Fruit fly (Drosophila melanogaster) whole organism, embryonic: ENCODE data around the gene CG10996.

Experiments used
- Awh ChIP-seq: fragments of 200-800 bp; sonication (Bioruptor generic); IDR thresholded peaks from 2 replicates; pipeline ENCODE4, ENCODE4 v1.3.6; 2022; ENCODE audit warnings: missing biosample characterization, missing genetic modification characterization
- Bteb2 ChIP-seq: fragments of 200-800 bp; sonication (Bioruptor generic); optimal IDR thresholded peaks from 2 replicates; lab custom pipeline; 2016; ENCODE audit warnings: missing biosample characterization, missing genetic modification characterization
- CG10274 ChIP-seq: fragments of 200-800 bp; sonication (Bioruptor generic); optimal IDR thresholded peaks from 3 replicates; lab custom pipeline; 2017; ENCODE audit warnings: missing biosample characterization, mild to moderate bottlenecking, missing genetic modification characterization
- CG10654 ChIP-seq: fragments of 200-800 bp; sonication (Bioruptor generic); optimal IDR thresholded peaks from 2 replicates; lab custom pipeline; 2016; ENCODE audit warnings: missing biosample characterization, missing genetic modification characterization
- CG12391 ChIP-seq: fragments of 200-800 bp; sonication (Bioruptor generic); optimal IDR thresholded peaks from 3 replicates; lab custom pipeline; 2018; ENCODE audit warnings: missing biosample characterization, mild to moderate bottlenecking, missing genetic modification characterization, moderate library complexity
- CG14050 ChIP-seq: fragments of 200-800 bp; sonication (Bioruptor generic); IDR thresholded peaks from 3 replicates; pipeline ENCODE4 v1.3.6; 2022; ENCODE audit warnings: missing biosample characterization, missing genetic modification characterization
- CG14667 ChIP-seq: fragments of 200-800 bp; sonication (Bioruptor generic); IDR thresholded peaks from 2 replicates; pipeline ENCODE4 v1.3.6; 2022; ENCODE audit warnings: missing biosample characterization, missing genetic modification characterization
- CG1529 ChIP-seq: fragments of 200-800 bp; sonication (Bioruptor generic); optimal IDR thresholded peaks from 3 replicates; lab custom pipeline; 2018; ENCODE audit warnings: missing biosample characterization, missing genetic modification characterization
- CG16813 ChIP-seq: fragments of 200-800 bp; sonication (Bioruptor generic); IDR thresholded peaks from 3 replicates; pipeline ENCODE4 v1.3.6; 2022; ENCODE audit warnings: missing biosample characterization, missing genetic modification characterization; ENCODE audit not compliant: partially characterized antibody
- CG17612 ChIP-seq: fragments of 200-800 bp; sonication (Bioruptor generic); IDR thresholded peaks from 2 replicates; pipeline ENCODE4 v1.3.6; 2022; ENCODE audit warnings: missing biosample characterization, missing genetic modification characterization
- CG2120 ChIP-seq: fragments of 200-800 bp; sonication (Bioruptor generic); optimal IDR thresholded peaks from 3 replicates; lab custom pipeline; 2016; ENCODE audit warnings: missing biosample characterization, missing genetic modification characterization
- CG2875 ChIP-seq: fragments of 200-800 bp; sonication (Bioruptor generic); optimal IDR thresholded peaks from 2 replicates; lab custom pipeline; 2017; ENCODE audit warnings: missing biosample characterization, mild to moderate bottlenecking, missing genetic modification characterization, missing genetic modification reagents
- CG3407 ChIP-seq: fragments of 200-800 bp; sonication (Bioruptor generic); optimal IDR thresholded peaks from 2 replicates; lab custom pipeline; 2018; ENCODE audit warnings: missing biosample characterization, mild to moderate bottlenecking, missing genetic modification characterization
- CG3995 ChIP-seq: fragments of 200-800 bp; sonication (Bioruptor generic); optimal IDR thresholded peaks from 3 replicates; lab custom pipeline; 2016; ENCODE audit warnings: missing biosample characterization, missing genetic modification characterization
- CG42726 ChIP-seq: fragments of 200-800 bp; sonication (Bioruptor generic); IDR thresholded peaks from 2 replicates; pipeline ENCODE4 v1.3.6; 2022; ENCODE audit warnings: missing biosample characterization, missing genetic modification characterization; ENCODE audit not compliant: partially characterized antibody
- CG7786 ChIP-seq: fragments of 200-800 bp; sonication (Bioruptor generic); optimal IDR thresholded peaks from 2 replicates; lab custom pipeline; 2016; ENCODE audit warnings: missing biosample characterization, missing genetic modification characterization
- CG8290 ChIP-seq, 3 experiments: fragments of 200-800 bp; sonication (Bioruptor generic); optimal IDR thresholded peaks; 2 replicates each; lab custom pipeline; 2016 to 2019; ENCODE audit warnings: missing biosample characterization in 3 of 3, missing genetic modification characterization in 3 of 3, mild to moderate bottlenecking in 2 of 3, moderate library complexity in 1 of 3
- CG8388 ChIP-seq: fragments of 200-800 bp; sonication (Bioruptor generic); optimal IDR thresholded peaks from 2 replicates; lab custom pipeline; 2019; ENCODE audit warnings: missing biosample characterization, mild to moderate bottlenecking, missing genetic modification characterization, moderate library complexity
- CG9876 ChIP-seq: fragments of 200-800 bp; sonication (Bioruptor generic); optimal IDR thresholded peaks from 2 replicates; lab custom pipeline; 2016; ENCODE audit warnings: missing biosample characterization, missing genetic modification characterization
- Deaf1 ChIP-seq: fragments of 200-800 bp; optimal IDR thresholded peaks from 3 replicates; lab custom pipeline; 2019; ENCODE audit warnings: missing biosample characterization, mild to moderate bottlenecking, missing genetic modification characterization, moderate library complexity
- Fer1 ChIP-seq: fragments of 200-800 bp; sonication (Bioruptor generic); optimal IDR thresholded peaks from 2 replicates; lab custom pipeline; 2017; ENCODE audit warnings: missing biosample characterization, mild to moderate bottlenecking, missing genetic modification characterization
- Gug ChIP-seq: fragments of 200-800 bp; sonication (Bioruptor generic); IDR thresholded peaks from 4 replicates; pipeline ENCODE4 v1.3.6; 2022; ENCODE audit warnings: missing biosample characterization, missing genetic modification characterization
- HHEX ChIP-seq: fragments of 200-800 bp; sonication (Bioruptor generic); optimal IDR thresholded peaks from 3 replicates; lab custom pipeline; 2017; ENCODE audit warnings: missing biosample characterization, mild to moderate bottlenecking, missing genetic modification characterization, missing genetic modification reagents
- Hr51 ChIP-seq, 2 experiments: fragments of 200-800 bp; sonication (Bioruptor generic); optimal IDR thresholded peaks; 2 replicates in 1 of 2; 3 replicates in 1 of 2; lab custom pipeline; 2016 to 2018; ENCODE audit warnings: missing biosample characterization in 2 of 2, missing genetic modification characterization in 2 of 2, mild to moderate bottlenecking in 1 of 2, moderate library complexity in 1 of 2
- NFAT ChIP-seq: fragments of 200-800 bp; sonication (Bioruptor generic); IDR thresholded peaks from 2 replicates; pipeline ENCODE4 v1.3.6; 2022; ENCODE audit warnings: missing biosample characterization, missing genetic modification characterization
- Neu2 ChIP-seq: fragments of 200-800 bp; sonication (Bioruptor generic); optimal IDR thresholded peaks from 3 replicates; lab custom pipeline; 2016; ENCODE audit warnings: missing biosample characterization, missing genetic modification characterization, borderline replicate concordance
- PHDP ChIP-seq: fragments of 200-800 bp; sonication (Bioruptor generic); optimal IDR thresholded peaks from 3 replicates; lab custom pipeline; 2018; ENCODE audit warnings: missing biosample characterization, mild to moderate bottlenecking, missing genetic modification characterization, moderate library complexity
- Scr ChIP-seq: fragments of 200-800 bp; sonication (Bioruptor generic); IDR thresholded peaks from 2 replicates; pipeline ENCODE4 v1.3.6; 2022; ENCODE audit warnings: missing biosample characterization, missing genetic modification characterization; ENCODE audit not compliant: partially characterized antibody
- Taf1 ChIP-seq: fragments of 200-800 bp; sonication (Bioruptor generic); IDR thresholded peaks from 2 replicates; pipeline ENCODE4 v1.3.6; 2022; ENCODE audit warnings: missing biosample characterization, missing genetic modification characterization
- Tbp ChIP-seq: fragments of >200 bp; optimal IDR thresholded peaks from 2 replicates; lab custom pipeline; 2018; ENCODE audit warnings: missing biosample characterization, missing genetic modification characterization
- Xrp1 ChIP-seq: fragments of 200-800 bp; sonication (Bioruptor generic); IDR thresholded peaks from 2 replicates; pipeline ENCODE4 v1.3.6; 2022; ENCODE audit warnings: missing biosample characterization, missing genetic modification characterization
- amos ChIP-seq: fragments of 200-800 bp; sonication (Bioruptor generic); IDR thresholded peaks from 2 replicates; pipeline ENCODE4 v1.3.6; 2022; ENCODE audit warnings: missing biosample characterization, missing genetic modification characterization; ENCODE audit not compliant: partially characterized antibody
- bab2 ChIP-seq: fragments of 200-800 bp; sonication (Bioruptor generic); optimal IDR thresholded peaks from 2 replicates; lab custom pipeline; 2016; ENCODE audit warnings: missing biosample characterization, missing genetic modification characterization
- bcd ChIP-seq: fragments of 200-800 bp; sonication (Bioruptor generic); optimal IDR thresholded peaks from 2 replicates; lab custom pipeline; 2017; ENCODE audit warnings: missing biosample characterization, mild to moderate bottlenecking, missing genetic modification characterization
- cg ChIP-seq: fragments of 200-800 bp; sonication (Bioruptor generic); optimal IDR thresholded peaks from 3 replicates; lab custom pipeline; 2019; ENCODE audit warnings: missing biosample characterization, mild to moderate bottlenecking, missing genetic modification characterization, moderate library complexity
- corto ChIP-seq: fragments of 200-800 bp; sonication (Bioruptor generic); optimal IDR thresholded peaks from 2 replicates; lab custom pipeline; 2016; ENCODE audit warnings: missing biosample characterization, mild to moderate bottlenecking, missing genetic modification characterization, moderate library complexity
- eve ChIP-seq, 2 experiments: fragments of >200 bp; optimal IDR thresholded peaks; 2 replicates each; lab custom pipeline; 2017; ENCODE audit warnings: missing biosample characterization in 2 of 2, missing genetic modification characterization in 2 of 2
- eyg ChIP-seq: fragments of 200-800 bp; sonication (Bioruptor generic); optimal IDR thresholded peaks from 3 replicates; lab custom pipeline; 2016; ENCODE audit warnings: missing biosample characterization, missing genetic modification characterization
- hkb ChIP-seq, 2 experiments: fragments of 200-800 bp in 1 of 2; fragments of >200 bp in 1 of 2; sonication (Bioruptor generic) in 1 of 2; IDR thresholded peaks in 1 of 2; optimal IDR thresholded peaks in 1 of 2; 2 replicates each; pipeline versions ENCODE4 v1.3.6 to Lab custom; 2017 to 2022; ENCODE audit warnings: missing biosample characterization in 1 of 2, missing genetic modification characterization in 1 of 2
- hth ChIP-seq: fragments of >200 bp; optimal IDR thresholded peaks from 2 replicates; lab custom pipeline; 2017; ENCODE audit warnings: inconsistent platforms
- ind ChIP-seq: fragments of 200-800 bp; sonication (Bioruptor generic); optimal IDR thresholded peaks from 3 replicates; lab custom pipeline; 2016; ENCODE audit warnings: missing biosample characterization, missing genetic modification characterization
- klu ChIP-seq: fragments of 200-800 bp; sonication (Bioruptor generic); IDR thresholded peaks from 2 replicates; pipeline ENCODE4 v1.3.6; 2022; ENCODE audit warnings: missing biosample characterization, missing genetic modification characterization
- kni ChIP-seq: fragments of 200-800 bp; sonication (Bioruptor generic); optimal IDR thresholded peaks from 3 replicates; lab custom pipeline; 2017; ENCODE audit warnings: mild to moderate bottlenecking, missing biosample characterization, missing genetic modification reagents, missing genetic modification characterization
- mam ChIP-seq: fragments of 200-800 bp; sonication (Bioruptor generic); optimal IDR thresholded peaks from 3 replicates; lab custom pipeline; 2016; ENCODE audit warnings: missing biosample characterization, missing genetic modification characterization
- onecut ChIP-seq: fragments of 200-800 bp; sonication (Bioruptor generic); IDR thresholded peaks from 2 replicates; pipeline ENCODE4 v1.3.6; 2022; ENCODE audit warnings: missing biosample characterization, missing genetic modification characterization
- pnt ChIP-seq: fragments of 200-800 bp; sonication (Bioruptor generic); optimal IDR thresholded peaks from 3 replicates; lab custom pipeline; 2016; ENCODE audit warnings: missing biosample characterization, missing genetic modification characterization
- ssp ChIP-seq: fragments of 200-800 bp; sonication (Bioruptor generic); IDR thresholded peaks from 2 replicates; pipeline ENCODE4 v1.3.6; 2022; ENCODE audit warnings: missing biosample characterization, missing genetic modification characterization
- stwl ChIP-seq: fragments of 200-800 bp; sonication (Bioruptor generic); optimal IDR thresholded peaks from 3 replicates; lab custom pipeline; 2018; ENCODE audit warnings: missing biosample characterization, mild to moderate bottlenecking, missing genetic modification characterization, moderate library complexity
- wor ChIP-seq: fragments of 200-800 bp; sonication (Bioruptor generic); IDR thresholded peaks from 2 replicates; pipeline ENCODE4 v1.3.6; 2022; ENCODE audit warnings: missing biosample characterization, missing genetic modification characterization

CG10996 gene

DNA sequence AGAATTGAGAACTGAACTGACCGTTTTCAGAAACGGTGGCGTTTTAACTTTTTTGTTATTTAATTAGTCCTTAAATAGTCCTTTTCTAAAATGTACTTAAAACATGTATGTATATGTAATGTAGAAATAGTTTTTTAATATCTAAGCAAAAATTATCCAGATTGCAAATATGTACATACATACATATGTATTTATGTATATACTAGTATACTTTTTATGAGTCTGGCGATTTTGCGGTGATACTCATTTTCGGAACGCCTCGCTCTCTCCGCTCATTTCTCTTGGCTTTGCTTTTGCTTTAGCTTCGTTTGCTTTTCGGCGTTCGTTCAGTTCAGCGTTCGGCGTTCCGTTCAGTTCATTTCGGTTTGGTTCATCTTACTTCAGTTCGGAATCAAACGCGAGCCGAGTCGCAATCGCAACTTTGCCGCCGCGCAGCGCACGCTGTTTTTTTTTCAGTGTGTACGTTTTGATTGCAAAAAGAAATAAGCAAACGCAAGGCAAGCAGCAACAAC, 35.0 kb downstream of the CG10996 start, which contains the start of gene rdgB (continued):
- TF ChIP-seq CG2875 (peak; percentile 64), Tbp (GFP tag; lab: Kevin White, UChicago) (no peak), CG8290 (GFP tag; optimal IDR thresholded peaks at IDR 0.05; lab: Kevin White, UChicago) (peak; percentile 28), CG8290 (tag; optimal IDR thresholded peaks at IDR 0.05; lab: Kevin White, UChicago) (peak; percentile 2 to 82), Scr (GFP tag; lab: Robert Waterston, UW) (no peak), pnt (peak; percentile 6), Hr51 (GFP tag; optimal IDR thresholded peaks at IDR 0.05; lab: Kevin White, UChicago) (peak; percentile 43 to 85), hth (lab: Kevin White, UChicago) (no peak), CG7786 (GFP tag; lab: Kevin White, UChicago) (no peak), PHDP (peak; percentile 78), CG10654 (peak; percentile 58), amos (GFP tag; lab: Robert Waterston, UW) (peak; percentile 22; the same call in 1 of the 2 replicates), corto (no peak), Awh (GFP tag; lab: Robert Waterston, UW) (no peak), CG16813 (GFP tag; lab: Robert Waterston, UW) (no peak), CG3407 (GFP tag; lab: Kevin White, UChicago) (peak; percentile 77), wor (GFP tag; lab: Robert Waterston, UW) (peak; percentile 67), Fer1 (GFP tag; lab: Kevin White, UChicago) (peak; percentile 78), kni (GFP tag; lab: Kevin White, UChicago) (peak; percentile 30), bab2 (peak; percentile 37), bcd (GFP tag; lab: Kevin White, UChicago) (peak; percentile 81), CG2120 (GFP tag; lab: Kevin White, UChicago) (peak; percentile 75), CG14050 (GFP tag; lab: Robert Waterston, UW) (0 out of 3 replicates have a peak, but pooled peaks have one; percentile 18), klu (GFP tag; lab: Robert Waterston, UW) (peak; percentile 62; the same call in 1 of the 2 replicates), NFAT (0 out of 2 replicates have a peak, but pooled peaks have one; percentile 42), mam (peak; percentile 40), CG42726 (no peak), Xrp1 (GFP tag; lab: Robert Waterston, UW) (peak; percentile 63), cg (no peak), Bteb2 (no peak), eve (GFP tag; optimal IDR thresholded peaks at IDR 0.05; lab: Kevin White, UChicago) (peak in 1 of 2 experiments; percentile 92), CG9876 (GFP tag; lab: Kevin White, UChicago) (no peak), Taf1 (GFP tag; lab: Robert Waterston, UW) (peak; percentile 39; the same call in 1 of the 2 replicates), onecut (GFP tag; lab: Robert Waterston, UW) (peak; percentile 55), CG12391 (peak; percentile 82), hkb (optimal IDR thresholded peaks at IDR 0.05; lab: Kevin White, UChicago) (no peak), hkb (GFP tag; IDR thresholded peaks at IDR 0.05; lab: Robert Waterston, UW) (peak; percentile 82), CG3995 (GFP tag; lab: Kevin White, UChicago) (peak; percentile 30), Neu2 (GFP tag; lab: Kevin White, UChicago) (no peak), CG14667 (GFP tag; lab: Robert Waterston, UW) (no peak), CG1529 (peak; percentile 82), CG17612 (GFP tag; lab: Robert Waterston, UW) (no peak), stwl (tag; lab: Kevin White, UChicago) (no peak), eyg (GFP tag; lab: Kevin White, UChicago) (no peak), ssp (GFP tag; lab: Robert Waterston, UW) (peak; percentile 68), CG10274 (GFP tag; lab: Kevin White, UChicago) (peak; percentile 60), CG8388 (peak; percentile 67), HHEX (GFP tag; lab: Kevin White, UChicago) (peak; percentile 82), Gug (GFP tag; lab: Robert Waterston, UW) (peak; percentile 60; the same call in 1 of the 4 replicates), Deaf1 (tag; lab: Kevin White, UChicago) (peak; percentile 96), ind (GFP tag; lab: Kevin White, UChicago) (peak; percentile 76)
